Worm (Caenorhabditis elegans) whole organism, L1 larva: ENCODE results near the gene clec-82.

Source experiments
- ama-1 ChIP-seq: fragments of 150-350 bp; optimal IDR thresholded peaks from 2 replicates; lab custom pipeline; 2014
- elt-3 ChIP-seq, 6 experiments: fragments of 150-350 bp in 1 of 6; sonication (generic microtip); optimal IDR thresholded peaks; 2 replicates each; lab custom pipeline; 2017 to 2018; ENCODE audit warnings: missing biosample characterization in 6 of 6, missing genetic modification characterization in 6 of 6, inconsistent platforms in 1 of 6
- fkh-10 ChIP-seq: sonication (generic microtip); optimal IDR thresholded peaks from 2 replicates; lab custom pipeline; 2017; ENCODE audit warnings: missing biosample characterization, missing genetic modification reagents, missing genetic modification characterization
- fos-1 ChIP-seq: fragments of 150-350 bp; optimal IDR thresholded peaks from 2 replicates; lab custom pipeline; 2014; ENCODE audit warnings: missing biosample characterization, missing genetic modification characterization
- lin-13 ChIP-seq: fragments of 150-350 bp; optimal IDR thresholded peaks from 2 replicates; lab custom pipeline; 2014; ENCODE audit warnings: missing biosample characterization, missing genetic modification reagents, missing genetic modification characterization
- mep-1 ChIP-seq: fragments of 150-350 bp; optimal IDR thresholded peaks from 2 replicates; lab custom pipeline; 2014; ENCODE audit warnings: missing biosample characterization, missing genetic modification characterization
- nhr-76 ChIP-seq: sonication (generic microtip); optimal IDR thresholded peaks from 2 replicates; lab custom pipeline; 2017; ENCODE audit warnings: missing biosample characterization, missing genetic modification characterization
- tlp-1 ChIP-seq: fragments of 150-350 bp; optimal IDR thresholded peaks from 2 replicates; lab custom pipeline; 2014; ENCODE audit warnings: missing biosample characterization, missing genetic modification characterization
- unc-130 ChIP-seq: fragments of 150-350 bp; optimal IDR thresholded peaks from 2 replicates; lab custom pipeline; 2017; ENCODE audit warnings: missing biosample characterization, missing genetic modification characterization, inconsistent platforms

ce11 chrIV:2825460-2826103, 9.9 kb upstream of the clec-82 start:
- TF ChIP-seq lin-13 (GFP tag; lab: Kevin White, UChicago): no peak
- TF ChIP-seq elt-3 (tag; optimal IDR thresholded peaks at IDR 0.05; lab: Kevin White, UChicago): no peak
- TF ChIP-seq mep-1 (tag; lab: Kevin White, UChicago): no peak
- no peak for TF ChIP-seq unc-130 (tag; lab: Kevin White, UChicago)
- no peak for TF ChIP-seq fos-1
- TF ChIP-seq tlp-1 (tag; lab: Kevin White, UChicago): no peak
- TF ChIP-seq ama-1 (lab: Kevin White, UChicago): no peak
- no peak for TF ChIP-seq nhr-76 (tag; lab: Kevin White, UChicago)
- TF ChIP-seq fkh-10 (GFP tag; lab: Kevin White, UChicago): no peak
